Worm (Caenorhabditis elegans): Measurements from ENCODE around the gene B0563.10.
"Not testable (repeated sequence)": the region's sequence is repeated elsewhere in the genome, so short reads cannot be mapped to it uniquely, and the experiment has no call there.

DNA sequence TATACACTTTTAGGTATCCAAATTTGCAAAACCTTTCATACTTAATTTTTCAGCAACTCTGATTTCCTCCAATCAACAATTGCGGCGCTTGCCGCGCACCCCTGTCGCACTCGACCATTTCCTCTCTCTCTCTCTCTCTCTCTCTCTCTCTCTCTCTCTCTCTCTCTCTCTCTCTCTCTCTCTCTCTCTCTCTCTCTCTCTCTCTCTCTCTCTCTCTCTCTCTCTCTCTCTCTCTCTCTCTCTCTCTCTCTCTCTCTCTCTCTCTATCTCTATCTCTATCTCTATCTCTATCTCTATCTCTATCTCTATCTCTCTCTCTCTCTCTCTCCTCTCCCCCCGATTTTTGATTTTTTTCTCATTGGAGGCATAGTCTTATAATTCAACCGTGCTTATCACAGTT, 48.3 kb downstream of the B0563.10 start:
- TF ChIP-seq ama-1 (optimal IDR thresholded peaks at IDR 0.05); ama-1 (GFP tag; optimal IDR thresholded peaks at IDR 0.05); nhr-80 (tag; optimal IDR thresholded peaks at IDR 0.05); cebp-1 (GFP tag; IDR thresholded peaks at IDR 0.05); cebp-1 (tag; optimal IDR thresholded peaks at IDR 0.05); dpl-1 (GFP tag; optimal IDR thresholded peaks at IDR 0.05); snpc-4 (GFP tag; optimal IDR thresholded peaks at IDR 0.05); snpc-4 (tag; optimal IDR thresholded peaks at IDR 0.05); rcor-1 (GFP tag; IDR thresholded peaks at IDR 0.05); aptf-2 (GFP tag; conservative IDR thresholded peaks at IDR 0.05); nfya-1 (tag; optimal IDR thresholded peaks at IDR 0.05; ENCODE audit: borderline replicate concordance, insufficient read depth); repo-1 (tag; optimal IDR thresholded peaks at IDR 0.05); ztf-6 (GFP tag; IDR thresholded peaks at IDR 0.05); ceh-100 (GFP tag; IDR thresholded peaks at IDR 0.05): not testable (repeated sequence)
